Worm (Caenorhabditis elegans) whole organism, L4/young adult: ENCODE results near the gene atf-2.
A peak's percentile ranks its signal among the peaks of the same experiment; 100 is the strongest.

Source experiments
- W03F9.2 ChIP-seq: fragments of 150-350 bp; optimal IDR thresholded peaks from 2 replicates; lab custom pipeline; 2014; ENCODE audit warnings: missing biosample characterization, missing genetic modification characterization
- dao-5 ChIP-seq: sonication (generic microtip); optimal IDR thresholded peaks from 2 replicates; lab custom pipeline; 2016; ENCODE audit warnings: missing genotype, missing genetic modification characterization, moderate library complexity, missing compliant biosample characterization
- him-1 ChIP-seq: sonication (generic microtip); optimal IDR thresholded peaks from 2 replicates; lab custom pipeline; 2016; ENCODE audit warnings: missing genotype, missing genetic modification reagents, missing genetic modification characterization, missing compliant biosample characterization

Gene atf-2

ce11 chrII:8766475-8766874 is 14.7 kb downstream of the atf-2 start, which contains the start of the genes nsph-1.1 and K08F8.15:
Gene nsph-1.1 (plus strand): TSS chrII:8766775.
Gene K08F8.15 (plus strand): TSS chrII:8766809.
- TF ChIP-seq him-1 (tag; lab: Kevin White, UChicago) = no peak
- TF ChIP-seq W03F9.2 (tag; lab: Kevin White, UChicago) = no peak
- no peak for TF ChIP-seq dao-5

ce11 chrII:8766897-8767296 is 15.1 kb downstream of the atf-2 start, which contains the start of gene pah-1:
Gene pah-1 (minus strand): TSS chrII:8766997.
- TF ChIP-seq him-1 (tag; lab: Kevin White, UChicago) (no peak), W03F9.2 (tag; lab: Kevin White, UChicago) (no peak), dao-5 (no peak)

- no peak for TF ChIP-seq W03F9.2 (tag; lab: Kevin White, UChicago)
- TF ChIP-seq him-1 (tag; lab: Kevin White, UChicago) = no peak
- no peak for TF ChIP-seq dao-5
These were observed 17.6 kb downstream of the atf-2 start for ce11 chrII:8769375-8769774.

- TF ChIP-seq W03F9.2 (tag; lab: Kevin White, UChicago) (no peak), him-1 (tag; lab: Kevin White, UChicago) (no peak), dao-5 (no peak)
These were observed 18.9 kb downstream of the atf-2 start, which contains the start of gene let-19 for ce11 chrII:8770675-8771074. Gene let-19 (plus strand): TSS chrII:8770975.

- no peak for TF ChIP-seq W03F9.2 (tag; lab: Kevin White, UChicago)
- no peak for TF ChIP-seq dao-5
- TF ChIP-seq him-1 (tag; lab: Kevin White, UChicago) = no peak
These were observed 24.7 kb downstream of the atf-2 start for ce11 chrII:8776504-8776903.

- TF ChIP-seq dao-5 (no peak), W03F9.2 (tag; lab: Kevin White, UChicago) (no peak), him-1 (tag; lab: Kevin White, UChicago) (no peak)
These were observed 31.7 kb downstream of the atf-2 start, which contains the start of gene sgn-1 for ce11 chrII:8783451-8783967. Gene sgn-1 (minus strand): TSS chrII:8783670.

ce11 chrII:8784235-8784928 is 32.6 kb downstream of the atf-2 start:
- TF ChIP-seq him-1 (tag; lab: Kevin White, UChicago) = peak; percentile 56
- TF ChIP-seq W03F9.2 (tag; lab: Kevin White, UChicago) = no peak
- no peak for TF ChIP-seq dao-5

- no peak for TF ChIP-seq W03F9.2 (tag; lab: Kevin White, UChicago)
- TF ChIP-seq him-1 (tag; lab: Kevin White, UChicago) = no peak
- no peak for TF ChIP-seq dao-5
These were observed 34.1 kb downstream of the atf-2 start for ce11 chrII:8785875-8786274.

- TF ChIP-seq him-1 (tag; lab: Kevin White, UChicago) (peak; percentile 68), W03F9.2 (tag; lab: Kevin White, UChicago) (peak; percentile 84), dao-5 (no peak)
These were observed 35.6 kb downstream of the atf-2 start for ce11 chrII:8787376-8787775.

ce11 chrII:8788752-8789151 is 37.0 kb downstream of the atf-2 start:
- no peak for TF ChIP-seq dao-5
- TF ChIP-seq him-1 (tag; lab: Kevin White, UChicago) = no peak
- no peak for TF ChIP-seq W03F9.2 (tag; lab: Kevin White, UChicago)

ce11 chrII:8789828-8790558 is 38.2 kb downstream of the atf-2 start, which contains the start of gene F07H5.13:
Gene F07H5.13 (plus strand): TSS chrII:8790557.
- TF ChIP-seq him-1 (tag; lab: Kevin White, UChicago) = no peak
- TF ChIP-seq W03F9.2 (tag; lab: Kevin White, UChicago) = peak; percentile 53

- TF ChIP-seq W03F9.2 (tag; lab: Kevin White, UChicago) = no peak
These were observed 40.9 kb downstream of the atf-2 start, which contains the start of gene idpa-2 for ce11 chrII:8792640-8793039. Gene idpa-2 (minus strand): TSS chrII:8792740.

ce11 chrII:8794072-8794471 is 42.3 kb downstream of the atf-2 start, which contains the start of gene F07H5.7:
Gene F07H5.7 (minus strand): TSS chrII:8794172.
- no peak for TF ChIP-seq him-1 (tag; lab: Kevin White, UChicago)
- no peak for TF ChIP-seq W03F9.2 (tag; lab: Kevin White, UChicago)
- TF ChIP-seq dao-5 = no peak

ce11 chrII:8795227-8795626 is 43.4 kb downstream of the atf-2 start:
- TF ChIP-seq him-1 (tag; lab: Kevin White, UChicago) = no peak
- TF ChIP-seq W03F9.2 (tag; lab: Kevin White, UChicago) = no peak
